Worm (Caenorhabditis elegans): ENCODE measurements around the gene C48B4.10.

Gene C48B4.10

ce11 chrIII:9570869-9571268 lies 6.6 kb upstream of the C48B4.10 start:
- TF ChIP-seq tra-1 (GFP tag; IDR thresholded peaks at IDR 0.05) = no peak
- TF ChIP-seq rbr-2 (tag; optimal IDR thresholded peaks at IDR 0.05) = no peak
- peak in 1 of 2 experiments; percentile 54 for TF ChIP-seq lsy-2 (tag; optimal IDR thresholded peaks at IDR 0.05)
- TF ChIP-seq dpl-1 (GFP tag; optimal IDR thresholded peaks at IDR 0.05) = peak; percentile 85
- TF ChIP-seq lin-38 (GFP tag; IDR thresholded peaks at IDR 0.05) = peak; percentile 42; the same call in 1 of the 2 replicates
- TF ChIP-seq lim-7 (GFP tag; IDR thresholded peaks at IDR 0.05) = no peak
- peak; percentile 13 for TF ChIP-seq mes-2 (tag; optimal IDR thresholded peaks at IDR 0.05; ENCODE audit: poor library complexity, severe bottlenecking)
- TF ChIP-seq T26A8.4 (GFP tag; IDR thresholded peaks at IDR 0.05) = peak; percentile 21; the same call in 1 of the 2 replicates
- TF ChIP-seq zip-11 (GFP tag; IDR thresholded peaks at IDR 0.05) = no peak

ce11 chrIII:9568451-9568850 lies 4.1 kb upstream of the C48B4.10 start, which contains the start of gene C48B4.13:
C48B4.13 (plus strand) TSS chrIII:9568751.
- TF ChIP-seq unc-130 (GFP tag; optimal IDR thresholded peaks at IDR 0.05) (no peak), F44E2.7 (GFP tag; IDR thresholded peaks at IDR 0.05) (no peak)

- no peak for TF ChIP-seq ama-1 (optimal IDR thresholded peaks at IDR 0.05)
- TF ChIP-seq duxl-1 (tag; optimal IDR thresholded peaks at IDR 0.05; ENCODE audit: poor library complexity) = no peak
- no peak for TF ChIP-seq snpc-1.2 (GFP tag; IDR thresholded peaks at IDR 0.05)
- TF ChIP-seq gei-8 (GFP tag; optimal IDR thresholded peaks at IDR 0.05) = no peak
- no peak for TF ChIP-seq saeg-2 (GFP tag; IDR thresholded peaks at IDR 0.05)
- TF ChIP-seq set-16 (GFP tag; IDR thresholded peaks at IDR 0.05) = no peak
- no peak for TF ChIP-seq nhr-6 (tag; optimal IDR thresholded peaks at IDR 0.05)
- TF ChIP-seq skn-1 (tag; optimal IDR thresholded peaks at IDR 0.05) = no peak
- TF ChIP-seq nhr-41 (GFP tag; IDR thresholded peaks at IDR 0.05) = no peak
- no peak for TF ChIP-seq unc-39 (tag; optimal IDR thresholded peaks at IDR 0.05)
- no peak for TF ChIP-seq ztf-7 (tag; optimal IDR thresholded peaks at IDR 0.05)
- no peak for TF ChIP-seq hlh-11 (tag; optimal IDR thresholded peaks at IDR 0.05)
These were observed 1.7 kb upstream of the C48B4.10 start, which contains the start of gene C48B4.11 for ce11 chrIII:9565973-9566372. C48B4.11 (minus strand) TSS chrIII:9566115.

ce11 chrIII:9563235-9563634 lies 1.1 kb downstream of the C48B4.10 start, which contains the start of gene C48B4.9:
C48B4.9 (minus strand) TSS chrIII:9563335.
- TF ChIP-seq nhr-10 (tag; optimal IDR thresholded peaks at IDR 0.05) = no peak
- TF ChIP-seq mxl-2 (GFP tag; conservative IDR thresholded peaks at IDR 0.05) = no peak
- TF ChIP-seq skn-1 (tag; optimal IDR thresholded peaks at IDR 0.05) = no peak
- TF ChIP-seq zip-11 (GFP tag; IDR thresholded peaks at IDR 0.05) = no peak
- TF ChIP-seq Y105C5A.15 (GFP tag; IDR thresholded peaks at IDR 0.05) = no peak

ce11 chrIII:9561158-9561557 lies 3.2 kb downstream of the C48B4.10 start, which contains the start of gene C48B4.8:
C48B4.8 (minus strand) TSS chrIII:9561258.
- no peak for TF ChIP-seq lin-38 (GFP tag; IDR thresholded peaks at IDR 0.05)
- no peak for TF ChIP-seq ceh-44 (GFP tag; IDR thresholded peaks at IDR 0.05)
- TF ChIP-seq unc-39 (tag; optimal IDR thresholded peaks at IDR 0.05) = no peak
- no peak for TF ChIP-seq ceh-28 (tag; optimal IDR thresholded peaks at IDR 0.05)
- TF ChIP-seq tra-1 (GFP tag; IDR thresholded peaks at IDR 0.05) = no peak
- no peak for TF ChIP-seq dmd-9 (GFP tag; IDR thresholded peaks at IDR 0.05)
- TF ChIP-seq mxl-3 (GFP tag; optimal IDR thresholded peaks at IDR 0.05) = no peak

- TF ChIP-seq lin-38 (GFP tag; IDR thresholded peaks at IDR 0.05) (0 out of 2 replicates have a peak, but pooled peaks have one; percentile 24), daf-16 (GFP tag; optimal IDR thresholded peaks at IDR 0.05) (no peak), daf-16 (tag; optimal IDR thresholded peaks at IDR 0.05) (no peak)
These were observed 4.9 kb downstream of the C48B4.10 start, which contains the start of gene C48B4.7 for ce11 chrIII:9559381-9559881. C48B4.7 (minus strand) TSS chrIII:9559431.

All from whole organism, L4 larva.